Fruit fly (Drosophila melanogaster) whole organism, prepupa: ENCODE data around the gene sphe.

Experiments
- CG1621 ChIP-seq: fragments of 200-800 bp; sonication (Bioruptor generic); optimal IDR thresholded peaks from 3 replicates; lab custom pipeline; 2018; ENCODE audit warnings: missing biosample characterization, mild to moderate bottlenecking, missing genetic modification characterization
- CG3919 ChIP-seq: fragments of 200-800 bp; sonication (Bioruptor generic); optimal IDR thresholded peaks from 3 replicates; lab custom pipeline; 2016; ENCODE audit warnings: missing biosample characterization, missing genetic modification characterization
- Eip78C ChIP-seq: fragments of 200-800 bp; sonication (Bioruptor generic); peaks from one replicate; lab custom pipeline; 2016; ENCODE audit warnings: missing biosample characterization, missing genetic modification characterization
- achi ChIP-seq: fragments of 200-800 bp; sonication (Bioruptor generic); optimal IDR thresholded peaks from 3 replicates; lab custom pipeline; 2016; ENCODE audit warnings: missing biosample characterization, missing genetic modification characterization

sphe gene

DNA sequence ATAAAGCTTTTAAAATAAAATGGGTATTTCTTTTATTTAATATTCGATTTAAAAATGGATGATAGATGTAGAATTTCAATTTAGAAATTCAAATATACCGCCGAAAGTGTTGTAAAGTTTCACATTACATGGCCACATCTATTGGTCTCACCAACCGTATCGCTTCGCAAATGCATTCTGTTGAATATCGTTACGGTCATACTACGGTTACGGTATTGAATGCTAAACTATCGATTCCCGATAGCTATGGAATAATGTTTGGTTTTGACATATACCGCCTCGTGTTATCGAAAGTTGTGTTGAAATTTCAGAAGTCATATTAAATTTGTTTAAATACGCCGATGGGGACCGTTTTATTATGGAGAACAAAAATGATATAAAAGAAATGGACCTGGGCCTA is 50.7 kb downstream of the sphe start, which contains the start of the genes CG32573 and CG42512:
Gene CG32573, plus strand, starts transcription at position 279 of the 400 bp plus-strand sequence.
Gene CG42512, plus strand, starts transcription at position 279 of the 400 bp plus-strand sequence.
- TF ChIP-seq CG3919 (peak; percentile 0), achi (GFP tag; lab: Kevin White, UChicago) (peak; percentile 60), Eip78C (GFP tag; lab: Kevin White, UChicago) (no peak), CG1621 (tag; lab: Kevin White, UChicago) (peak; percentile 95)
